Worm (Caenorhabditis elegans): ENCODE measurements around the gene lipl-3.
A peak's percentile ranks its signal among the peaks of the same experiment; 100 is the strongest.

The lipl-3 gene

ce11 chrV:474516-474915 is 49.5 kb downstream of the lipl-3 start, which contains the start of gene nhr-99:
Gene nhr-99, plus strand, starts transcription at chrV:474778.
- no peak for TF ChIP-seq unc-62 (GFP tag; optimal IDR thresholded peaks at IDR 0.05 in 1 of 2)
- TF ChIP-seq unc-62 (tag; optimal IDR thresholded peaks at IDR 0.05): no peak
- no peak for TF ChIP-seq spr-1 (tag; optimal IDR thresholded peaks at IDR 0.05)
- TF ChIP-seq vab-7 (GFP tag; IDR thresholded peaks at IDR 0.05): no peak
- TF ChIP-seq ztf-11 (tag; optimal IDR thresholded peaks at IDR 0.05): no peak
- TF ChIP-seq Y105C5A.15 (GFP tag; IDR thresholded peaks at IDR 0.05): no peak
- no peak for TF ChIP-seq jun-1 (tag; optimal IDR thresholded peaks at IDR 0.05)
- TF ChIP-seq sdz-12 (GFP tag; optimal IDR thresholded peaks at IDR 0.05): no peak
- no peak for TF ChIP-seq saeg-2 (GFP tag; IDR thresholded peaks at IDR 0.05)
- peak; percentile 79 for TF ChIP-seq dmd-6 (GFP tag; IDR thresholded peaks at IDR 0.05)
- TF ChIP-seq ceh-32 (tag; optimal IDR thresholded peaks at IDR 0.05; ENCODE audit: poor library complexity): no peak
- no peak for TF ChIP-seq attf-4 (tag; optimal IDR thresholded peaks at IDR 0.05)
- no peak for TF ChIP-seq spr-3 (GFP tag; optimal IDR thresholded peaks at IDR 0.05)
- no peak for TF ChIP-seq ctbp-1 (GFP tag; IDR thresholded peaks at IDR 0.05)
- TF ChIP-seq zag-1 (tag; optimal IDR thresholded peaks at IDR 0.05): no peak
- TF ChIP-seq pqm-1 (tag; optimal IDR thresholded peaks at IDR 0.05): peak; percentile 46
- no peak for TF ChIP-seq egl-27 (tag; optimal IDR thresholded peaks at IDR 0.05)
- no peak for TF ChIP-seq lin-29 (GFP tag; IDR thresholded peaks at IDR 0.05)
- TF ChIP-seq zfp-2 (tag; optimal IDR thresholded peaks at IDR 0.05): no peak
- peak; percentile 27 for TF ChIP-seq mxl-3 (GFP tag; optimal IDR thresholded peaks at IDR 0.05)
- no peak for TF ChIP-seq dmd-9 (GFP tag; IDR thresholded peaks at IDR 0.05)
- no peak for TF ChIP-seq nhr-11 (tag; optimal IDR thresholded peaks at IDR 0.05)
- TF ChIP-seq tra-1 (GFP tag; IDR thresholded peaks at IDR 0.05): no peak
- TF ChIP-seq lsy-2 (tag; optimal IDR thresholded peaks at IDR 0.05): no peak
- no peak for TF ChIP-seq nhr-111 (GFP tag; optimal IDR thresholded peaks at IDR 0.05)
- TF ChIP-seq gei-8 (GFP tag; optimal IDR thresholded peaks at IDR 0.05): no peak
- peak in 1 of 2 experiments; percentile 45 for TF ChIP-seq mdl-1 (tag; optimal IDR thresholded peaks at IDR 0.05)
- TF ChIP-seq ceh-28 (tag; optimal IDR thresholded peaks at IDR 0.05): no peak
- no peak for TF ChIP-seq cey-2 (tag; optimal IDR thresholded peaks at IDR 0.05; ENCODE audit: borderline replicate concordance, insufficient read depth)
- no peak for TF ChIP-seq lin-38 (GFP tag; IDR thresholded peaks at IDR 0.05)
- TF ChIP-seq T26A8.4 (GFP tag; IDR thresholded peaks at IDR 0.05): no peak
- no peak for TF ChIP-seq lin-15B (tag; optimal IDR thresholded peaks at IDR 0.05)
- no peak for TF ChIP-seq R02D3.7 (tag; optimal IDR thresholded peaks at IDR 0.05)
- TF ChIP-seq tag-97 (GFP tag; IDR thresholded peaks at IDR 0.05): no peak
- no peak for TF ChIP-seq ces-1 (GFP tag; optimal IDR thresholded peaks at IDR 0.05)
- no peak for TF ChIP-seq ceh-20 (GFP tag; IDR thresholded peaks at IDR 0.05)
- no peak for TF ChIP-seq dmd-8 (GFP tag; IDR thresholded peaks at IDR 0.05)
- TF ChIP-seq snpc-4 (tag; optimal IDR thresholded peaks at IDR 0.05): no peak
- no peak for TF ChIP-seq duxl-1 (tag; optimal IDR thresholded peaks at IDR 0.05; ENCODE audit: poor library complexity)
- TF ChIP-seq nhr-77 (tag; optimal IDR thresholded peaks at IDR 0.05): peak; percentile 47
- peak; percentile 61 for TF ChIP-seq hlh-11 (tag; optimal IDR thresholded peaks at IDR 0.05)
- TF ChIP-seq hlh-30 (tag; optimal IDR thresholded peaks at IDR 0.05; ENCODE audit: insufficient read depth): peak; percentile 39
- no peak for TF ChIP-seq ceh-44 (GFP tag; IDR thresholded peaks at IDR 0.05)
- TF ChIP-seq ztf-7 (tag; optimal IDR thresholded peaks at IDR 0.05): no peak
- no peak for TF ChIP-seq daf-12 (tag; optimal IDR thresholded peaks at IDR 0.05)
- TF ChIP-seq Y75B8A.6 (GFP tag; IDR thresholded peaks at IDR 0.05): no peak
- TF ChIP-seq nhr-25 (tag; optimal IDR thresholded peaks at IDR 0.05; ENCODE audit: borderline replicate concordance, insufficient read depth): no peak
- no peak for TF ChIP-seq F26F4.8 (GFP tag; conservative IDR thresholded peaks at IDR 0.05)
- no peak for TF ChIP-seq F49E8.2 (tag; optimal IDR thresholded peaks at IDR 0.05; ENCODE audit: borderline replicate concordance)
- no peak for TF ChIP-seq nhr-76 (tag; optimal IDR thresholded peaks at IDR 0.05)
- peak; percentile 80 for TF ChIP-seq nhr-28 (tag; optimal IDR thresholded peaks at IDR 0.05)
- peak; percentile 94 for TF ChIP-seq php-3 (GFP tag; IDR thresholded peaks at IDR 0.05)
- TF ChIP-seq aha-1 (tag): no peak
